Fruit fly (Drosophila melanogaster): ENCODE measurements around the gene PolE1.

PolE1 gene

dm6 chr3R:23315630-23316029, 32.3 kb upstream of the PolE1 start (continued):
- TF ChIP-seq CG31441 (GFP tag; IDR thresholded peaks at IDR 0.05) (no peak; the same call in 1 of the 2 replicates), ash1 (GFP tag; optimal IDR thresholded peaks at IDR 0.05) (no peak), CG2129 (GFP tag; IDR thresholded peaks at IDR 0.05; ENCODE audit: partially characterized antibody) (no peak), cas (GFP tag; IDR thresholded peaks at IDR 0.05) (no peak), CG7745 (tag; optimal IDR thresholded peaks at IDR 0.05) (no peak), E2f1 (GFP tag; IDR thresholded peaks at IDR 0.05) (0 out of 2 replicates have a peak, but pooled peaks have one; percentile 13), CG34224 (GFP tag; IDR thresholded peaks at IDR 0.05; ENCODE audit: partially characterized antibody) (no peak), CG13424 (tag; optimal IDR thresholded peaks at IDR 0.05) (peak; percentile 9), slou (GFP tag; optimal IDR thresholded peaks at IDR 0.05) (no peak), Ada2b (GFP tag; IDR thresholded peaks at IDR 0.05) (no peak), croc (GFP tag; conservative IDR thresholded peaks at IDR 0.05) (no peak), crc (GFP tag; optimal IDR thresholded peaks at IDR 0.05) (no peak), Rx (GFP tag; IDR thresholded peaks at IDR 0.05) (no peak; the same call in 1 of the 2 replicates), CG13775 (GFP tag; optimal IDR thresholded peaks at IDR 0.05) (peak; percentile 4), tup (GFP tag; optimal IDR thresholded peaks at IDR 0.05) (no peak), esg (GFP tag; conservative IDR thresholded peaks at IDR 0.05) (peak; percentile 46), H2.0 (GFP tag; IDR thresholded peaks at IDR 0.05) (peak; percentile 68), CG2875 (GFP tag; optimal IDR thresholded peaks at IDR 0.05) (peak; percentile 13), sens-2 (GFP tag; IDR thresholded peaks at IDR 0.05) (0 out of 2 replicates have a peak, but pooled peaks have one; percentile 13), zen2 (GFP tag; IDR thresholded peaks at IDR 0.05; ENCODE audit: partially characterized antibody) (no peak), CG4707 (GFP tag; optimal IDR thresholded peaks at IDR 0.05) (no peak), fd102C (GFP tag; optimal IDR thresholded peaks at IDR 0.05) (no peak), dmrt11E (tag; optimal IDR thresholded peaks at IDR 0.05) (peak; percentile 41), klu (GFP tag; IDR thresholded peaks at IDR 0.05) (no peak), prd (optimal IDR thresholded peaks at IDR 0.05) (no peak), prd (GFP tag; IDR thresholded peaks at IDR 0.05) (peak; percentile 50; the same call in 1 of the 3 replicates), CG3726 (GFP tag; IDR thresholded peaks at IDR 0.05) (no peak), Oli (tag; optimal IDR thresholded peaks at IDR 0.05) (peak; percentile 25), Doc2 (GFP tag; IDR thresholded peaks at IDR 0.05) (no peak), salm (tag; optimal IDR thresholded peaks at IDR 0.05) (no peak), PHDP (tag; optimal IDR thresholded peaks at IDR 0.05) (peak; percentile 12), Trl (optimal IDR thresholded peaks at IDR 0.05) (no peak), Trl (GFP tag; optimal IDR thresholded peaks at IDR 0.05) (peak; percentile 31), ftz-f1 (GFP tag; optimal IDR thresholded peaks at IDR 0.05) (no peak), CG31224 (GFP tag; IDR thresholded peaks at IDR 0.05) (no peak), Spps (tag; optimal IDR thresholded peaks at IDR 0.05) (no peak), CG3281 (GFP tag; optimal IDR thresholded peaks at IDR 0.05) (no peak), CG8924 (tag; optimal IDR thresholded peaks at IDR 0.05) (no peak), ci (GFP tag; IDR thresholded peaks at IDR 0.05) (peak; percentile 62), CG9215 (GFP tag; IDR thresholded peaks at IDR 0.05) (no peak), lola (GFP tag; optimal IDR thresholded peaks at IDR 0.05) (peak in 1 of 3 experiments; percentile 31), Lim3 (GFP tag; IDR thresholded peaks at IDR 0.05) (no peak), CG17359 (tag; optimal IDR thresholded peaks at IDR 0.05) (peak; percentile 10), Hr3 (GFP tag; optimal IDR thresholded peaks at IDR 0.05) (peak; percentile 1), seq (GFP tag; IDR thresholded peaks at IDR 0.05) (0 out of 2 replicates have a peak, but pooled peaks have one; percentile 21), CG8089 (GFP tag; optimal IDR thresholded peaks at IDR 0.05) (no peak), h (optimal IDR thresholded peaks at IDR 0.05) (no peak), CG1832 (GFP tag; optimal IDR thresholded peaks at IDR 0.05) (no peak), lilli (GFP tag; optimal IDR thresholded peaks at IDR 0.05) (peak; percentile 22), CG10267 (tag; optimal IDR thresholded peaks at IDR 0.05) (no peak), CG14710 (tag; optimal IDR thresholded peaks at IDR 0.05) (no peak), CG18262 (tag; optimal IDR thresholded peaks at IDR 0.05) (peak; percentile 21)
